Worm (Caenorhabditis elegans) whole organism, mixed stage, embryonic: Measurements from ENCODE around the gene F53G2.1.
"Not testable (repeated sequence)": the region's sequence is repeated elsewhere in the genome, so short reads cannot be mapped to it uniquely, and the experiment has no call there.

ENCODE experiments used
- M03D4.4 ChIP-seq: sonication (generic microtip); optimal IDR thresholded peaks from 2 replicates; lab custom pipeline; 2017; ENCODE audit warnings: mild to moderate bottlenecking, missing genetic modification characterization, missing compliant biosample characterization
- blmp-1 ChIP-seq: fragments of 150-350 bp; optimal IDR thresholded peaks from 2 replicates; lab custom pipeline; 2014; ENCODE audit warnings: missing biosample characterization, missing genetic modification characterization
- ceh-39 ChIP-seq: fragments of 150-350 bp; optimal IDR thresholded peaks from 2 replicates; lab custom pipeline; 2014; ENCODE audit warnings: missing biosample characterization, missing genetic modification characterization
- ceh-43 ChIP-seq: fragments of 200-800 bp; sonication (Bioruptor generic); optimal IDR thresholded peaks from 2 replicates; lab custom pipeline; 2018; ENCODE audit warnings: mild to moderate bottlenecking, missing genetic modification characterization, moderate library complexity, missing compliant biosample characterization
- ceh-83 ChIP-seq: fragments of 200-800 bp; sonication (Bioruptor generic); optimal IDR thresholded peaks from 2 replicates; lab custom pipeline; 2018; ENCODE audit warnings: mild to moderate bottlenecking, missing genetic modification characterization, missing compliant biosample characterization
- drap-1 ChIP-seq: fragments of 200-800 bp; sonication (Bioruptor generic); optimal IDR thresholded peaks from 3 replicates; lab custom pipeline; 2018; ENCODE audit warnings: mild to moderate bottlenecking, missing genetic modification characterization, missing compliant biosample characterization
- elt-1 ChIP-seq: sonication (generic microtip); optimal IDR thresholded peaks from 2 replicates; lab custom pipeline; 2017; ENCODE audit warnings: missing genetic modification characterization, mild to moderate bottlenecking, missing compliant biosample characterization, antibody characterized with exemption, moderate library complexity, borderline replicate concordance; ENCODE audit not compliant: insufficient read depth
- elt-3 ChIP-seq: fragments of 150-350 bp; optimal IDR thresholded peaks from 2 replicates; lab custom pipeline; 2014; ENCODE audit warnings: missing biosample characterization, missing genetic modification characterization
- flh-1 ChIP-seq: fragments of 200-800 bp; sonication (Bioruptor generic); optimal IDR thresholded peaks from 2 replicates; lab custom pipeline; 2018; ENCODE audit warnings: mild to moderate bottlenecking, missing genetic modification characterization, moderate library complexity, missing compliant biosample characterization
- ham-2 ChIP-seq: fragments of 200-800 bp; sonication (Bioruptor generic); optimal IDR thresholded peaks from 2 replicates; lab custom pipeline; 2018; ENCODE audit warnings: mild to moderate bottlenecking, missing genetic modification characterization, missing compliant biosample characterization
- hlh-1 ChIP-seq: fragments of 150-350 bp; optimal IDR thresholded peaks from 2 replicates; lab custom pipeline; 2014; ENCODE audit warnings: missing biosample characterization, missing genetic modification reagents, missing genetic modification characterization
- lin-13 ChIP-seq: fragments of 150-350 bp; optimal IDR thresholded peaks from 2 replicates; lab custom pipeline; 2014; ENCODE audit warnings: missing biosample characterization, missing genetic modification characterization
- lin-32 ChIP-seq: fragments of 200-800 bp; sonication (Bioruptor generic); optimal IDR thresholded peaks from 2 replicates; lab custom pipeline; 2018; ENCODE audit warnings: mild to moderate bottlenecking, missing genetic modification characterization, missing compliant biosample characterization
- lsy-2 ChIP-seq: fragments of 150-350 bp; optimal IDR thresholded peaks from 2 replicates; lab custom pipeline; 2014; ENCODE audit warnings: missing biosample characterization, missing genetic modification characterization
- mab-5 ChIP-seq: fragments of 150-350 bp; optimal IDR thresholded peaks from 2 replicates; lab custom pipeline; 2014; ENCODE audit warnings: missing biosample characterization, missing genetic modification characterization
- mep-1 ChIP-seq: fragments of 150-350 bp; optimal IDR thresholded peaks from 2 replicates; lab custom pipeline; 2017; ENCODE audit warnings: missing biosample characterization, missing genetic modification reagents, missing genetic modification characterization, inconsistent platforms
- nhr-12 ChIP-seq: fragments of 150-350 bp; optimal IDR thresholded peaks from 2 replicates; lab custom pipeline; 2014; ENCODE audit warnings: missing biosample characterization, missing genetic modification characterization
- nhr-2 ChIP-seq: fragments of 150-350 bp; optimal IDR thresholded peaks from 2 replicates; lab custom pipeline; 2014; ENCODE audit warnings: missing biosample characterization, missing genetic modification characterization
- nhr-237 ChIP-seq: fragments of 150-350 bp; optimal IDR thresholded peaks from 2 replicates; lab custom pipeline; 2014; ENCODE audit warnings: missing biosample characterization, missing genetic modification characterization
- nhr-28 ChIP-seq: fragments of 150-350 bp; optimal IDR thresholded peaks from 2 replicates; lab custom pipeline; 2014; ENCODE audit warnings: missing biosample characterization, missing genetic modification characterization
- nhr-76 ChIP-seq: sonication (generic microtip); optimal IDR thresholded peaks from 2 replicates; lab custom pipeline; 2017; ENCODE audit warnings: missing biosample characterization, missing genetic modification characterization
- pha-4 ChIP-seq: fragments of 150-350 bp; optimal IDR thresholded peaks from 2 replicates; lab custom pipeline; 2018; ENCODE audit warnings: missing biosample characterization, missing genetic modification reagents, missing genetic modification characterization
- snpc-4 ChIP-seq: fragments of 150-350 bp; optimal IDR thresholded peaks from 2 replicates; lab custom pipeline; 2014; ENCODE audit warnings: missing biosample characterization, missing genetic modification characterization
- tbx-8 ChIP-seq: fragments of 200-800 bp; sonication (Bioruptor generic); optimal IDR thresholded peaks from 2 replicates; lab custom pipeline; 2018; ENCODE audit warnings: mild to moderate bottlenecking, missing genetic modification characterization, moderate library complexity, missing compliant biosample characterization
- unc-120 ChIP-seq: sonication (generic microtip); optimal IDR thresholded peaks from 2 replicates; lab custom pipeline; 2017; ENCODE audit warnings: missing genetic modification characterization, missing compliant biosample characterization; ENCODE audit not compliant: poor library complexity, severe bottlenecking
- unc-39 ChIP-seq: fragments of 150-350 bp; optimal IDR thresholded peaks from 2 replicates; lab custom pipeline; 2014; ENCODE audit warnings: missing biosample characterization, missing genetic modification characterization
- zip-8 ChIP-seq: fragments of 150-350 bp; optimal IDR thresholded peaks from 2 replicates; lab custom pipeline; 2014; ENCODE audit warnings: missing biosample characterization, missing genetic modification characterization
- ztf-11 ChIP-seq: fragments of 150-350 bp; optimal IDR thresholded peaks from 2 replicates; lab custom pipeline; 2014; ENCODE audit warnings: missing biosample characterization, missing genetic modification characterization

F53G2.1 gene

DNA sequence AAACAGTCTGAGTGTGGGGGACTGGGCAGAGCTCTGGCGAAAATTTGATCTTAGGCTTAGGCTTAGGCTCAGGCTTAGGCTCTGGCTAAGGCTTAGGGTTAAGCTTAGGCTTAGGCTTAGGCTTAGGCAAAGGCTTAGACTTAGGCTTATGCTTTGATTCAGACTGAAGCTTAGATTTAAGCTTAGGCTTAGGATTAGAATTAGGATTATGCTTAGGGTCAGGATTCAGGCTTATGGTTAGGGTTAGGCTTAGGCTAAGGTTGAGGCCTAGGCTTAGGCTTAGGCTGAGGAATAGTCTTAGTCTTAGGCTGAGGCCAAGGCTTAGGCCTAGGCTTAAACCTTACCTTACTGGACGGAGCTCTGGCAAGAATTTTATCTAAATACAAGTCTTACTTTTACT, 38.4 kb downstream of the F53G2.1 start:
- no peak for TF ChIP-seq lsy-2 (tag; lab: Kevin White, UChicago)
- TF ChIP-seq nhr-28 (tag; lab: Kevin White, UChicago): no peak
- no peak for TF ChIP-seq M03D4.4 (tag; lab: Kevin White, UChicago)
- no peak for TF ChIP-seq nhr-76 (tag; lab: Kevin White, UChicago)
- TF ChIP-seq nhr-12 (tag; lab: Kevin White, UChicago): no peak
- TF ChIP-seq pha-4 (tag; lab: Kevin White, UChicago): no peak
- peak; percentile 12 for TF ChIP-seq ham-2 (GFP tag; lab: Kevin White, UChicago)

DNA sequence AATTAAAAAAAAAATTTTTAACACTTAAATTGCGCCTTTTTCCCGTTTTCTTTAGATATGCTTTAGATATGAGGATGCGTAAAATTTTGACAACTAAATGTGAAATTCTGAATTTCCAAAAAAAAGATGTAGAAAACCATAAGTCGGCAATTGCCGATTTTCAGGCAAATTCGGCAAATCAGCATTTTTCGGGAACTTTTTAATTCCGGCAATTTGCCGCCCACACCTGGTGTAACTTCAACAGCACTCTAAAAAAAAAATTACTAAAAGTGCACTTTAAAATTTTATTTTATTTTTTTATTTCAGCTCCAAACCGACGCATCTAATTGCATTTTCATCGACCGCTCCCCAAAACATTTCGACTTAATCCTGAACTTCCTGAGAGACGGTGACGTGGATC, 42.0 kb downstream of the F53G2.1 start, which contains the start of gene K02F6.6:
K02F6.6 (plus strand) TSS at position 301 of the 400 bp plus-strand sequence.
- TF ChIP-seq tbx-8 (GFP tag; lab: Kevin White, UChicago) (no peak), unc-120 (no peak), mep-1 (tag; lab: Kevin White, UChicago) (no peak), lsy-2 (tag; lab: Kevin White, UChicago) (no peak), drap-1 (GFP tag; lab: Kevin White, UChicago) (no peak), nhr-2 (tag; lab: Kevin White, UChicago) (no peak), lin-13 (tag; lab: Kevin White, UChicago) (no peak), hlh-1 (tag; lab: Kevin White, UChicago) (no peak), ham-2 (GFP tag; lab: Kevin White, UChicago) (no peak), elt-1 (tag; lab: Kevin White, UChicago) (no peak)

DNA sequence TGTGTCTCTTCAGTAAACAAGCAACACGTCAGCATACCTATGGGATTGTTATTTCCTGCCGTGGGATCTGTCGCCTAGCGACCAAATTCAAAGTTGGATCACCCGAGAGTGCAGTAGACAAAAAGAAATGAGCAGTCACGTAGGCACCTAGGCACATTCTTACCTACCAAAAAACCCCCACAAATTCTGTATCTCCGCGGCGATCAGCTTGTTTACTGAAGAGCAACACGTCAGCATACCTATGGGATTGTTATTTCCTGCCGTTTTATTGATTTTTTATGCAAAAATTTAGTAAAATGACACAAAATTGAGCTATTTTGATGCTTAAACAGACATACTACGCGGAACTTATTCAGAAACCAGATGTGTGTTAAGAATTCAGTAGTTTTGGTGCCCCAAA, 46.0 kb downstream of the F53G2.1 start, which contains the start of gene K02F6.5:
K02F6.5 (plus strand) TSS at position 301 of the 400 bp plus-strand sequence.
- not testable (repeated sequence) for TF ChIP-seq ham-2 (GFP tag; lab: Kevin White, UChicago); nhr-2 (tag; lab: Kevin White, UChicago); nhr-237

DNA sequence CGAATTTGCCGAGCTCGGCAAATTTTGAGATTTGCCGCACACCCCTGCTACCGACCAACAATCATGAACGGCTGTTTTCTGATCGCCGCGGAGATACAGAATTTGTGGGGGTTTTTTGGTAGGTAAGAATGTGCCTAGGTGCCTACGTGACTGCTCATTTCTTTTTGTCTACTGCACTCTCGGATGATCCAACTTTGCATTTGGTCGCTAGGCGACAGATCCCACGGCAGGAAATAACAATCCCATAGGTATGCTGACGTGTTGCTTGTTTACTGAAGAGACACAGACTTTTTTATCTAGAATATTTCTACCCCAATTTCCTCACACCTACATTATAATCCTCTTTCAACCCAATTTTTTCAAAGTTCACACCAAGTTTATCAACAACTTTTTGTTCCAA, 46.5 kb downstream of the F53G2.1 start, which contains the start of gene K02F6.8:
K02F6.8 (minus strand) TSS at position 101 of the 400 bp plus-strand sequence.
- not testable (repeated sequence) for TF ChIP-seq snpc-4, nhr-76, blmp-1 (tag; lab: Kevin White, UChicago)

DNA sequence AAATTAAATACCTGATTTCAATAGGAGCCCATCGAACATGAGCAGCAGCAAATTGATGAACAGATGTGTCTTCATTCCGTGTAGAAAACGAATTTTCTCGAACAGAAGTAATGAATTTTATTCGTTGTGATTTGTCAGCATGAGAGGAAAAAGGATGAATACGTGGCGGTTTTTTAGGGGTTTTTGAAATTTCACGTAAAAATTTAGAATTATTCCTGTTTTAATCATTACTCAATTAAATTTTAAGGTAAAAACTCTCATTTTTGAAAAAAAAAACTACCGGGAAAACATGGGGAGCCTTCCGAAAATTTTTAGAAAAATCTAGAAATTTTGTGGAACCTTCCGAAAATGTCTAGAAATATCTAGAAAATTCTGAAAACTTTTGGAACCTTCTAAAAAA, 49.3 kb downstream of the F53G2.1 start, which contains the start of gene K02F6.7:
K02F6.7 (minus strand) TSS at position 101 of the 400 bp plus-strand sequence.
- TF ChIP-seq hlh-1 (tag; lab: Kevin White, UChicago): no peak
- no peak for TF ChIP-seq lsy-2 (tag; lab: Kevin White, UChicago)
- no peak for TF ChIP-seq elt-3 (tag; lab: Kevin White, UChicago)
- TF ChIP-seq ztf-11 (tag; lab: Kevin White, UChicago): no peak
- no peak for TF ChIP-seq M03D4.4 (tag; lab: Kevin White, UChicago)
- no peak for TF ChIP-seq nhr-76 (tag; lab: Kevin White, UChicago)
- TF ChIP-seq ceh-83 (GFP tag; lab: Kevin White, UChicago): no peak
- TF ChIP-seq zip-8: no peak
- no peak for TF ChIP-seq pha-4 (tag; lab: Kevin White, UChicago)
- TF ChIP-seq lin-32: no peak
- no peak for TF ChIP-seq ceh-39 (tag; lab: Kevin White, UChicago)
- TF ChIP-seq flh-1 (GFP tag; lab: Kevin White, UChicago): no peak
- TF ChIP-seq unc-39 (tag; lab: Kevin White, UChicago): no peak
- TF ChIP-seq mab-5 (tag; lab: Kevin White, UChicago): no peak

DNA sequence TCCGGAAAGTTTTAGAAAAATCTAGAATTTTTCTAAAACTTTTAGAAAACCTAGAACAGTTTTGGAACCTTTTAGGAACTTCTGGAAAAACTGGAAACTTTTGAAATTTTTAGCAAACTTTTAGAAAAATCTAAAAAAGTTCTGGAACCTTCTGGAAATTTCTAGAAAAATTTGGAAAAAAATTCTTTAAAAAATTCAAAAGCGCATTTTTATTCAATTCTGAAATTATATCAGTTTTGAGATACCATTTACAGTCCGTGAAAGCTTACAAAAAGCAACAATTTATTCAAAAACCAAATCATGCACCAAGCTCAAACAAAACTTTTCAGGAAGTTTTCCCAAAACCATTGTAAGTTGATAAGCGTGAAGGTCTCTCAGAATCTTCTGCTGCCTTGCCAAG, 49.7 kb downstream of the F53G2.1 start, which contains the start of gene K02F6.4:
K02F6.4 (plus strand) TSS at position 301 of the 400 bp plus-strand sequence.
- no peak for TF ChIP-seq ceh-43 (GFP tag; lab: Kevin White, UChicago)
- no peak for TF ChIP-seq blmp-1 (tag; lab: Kevin White, UChicago)
- TF ChIP-seq nhr-28 (tag; lab: Kevin White, UChicago): no peak
- TF ChIP-seq snpc-4 (tag; lab: Kevin White, UChicago): no peak
- TF ChIP-seq, all 35 proteins: peak for 0
